Worm (Caenorhabditis elegans) whole organism, L3 larva: ENCODE data around the gene C14B4.2.

Experiments used
- R02D3.7 ChIP-seq: fragments of 150-350 bp; optimal IDR thresholded peaks from 2 replicates; lab custom pipeline; 2014; ENCODE audit warnings: missing biosample characterization, missing genetic modification characterization
- ZK546.5 ChIP-seq: sonication (generic microtip); optimal IDR thresholded peaks from 2 replicates; lab custom pipeline; 2017; ENCODE audit warnings: missing biosample characterization, missing genetic modification characterization
- ceh-16 ChIP-seq: sonication (generic microtip); optimal IDR thresholded peaks from 2 replicates; lab custom pipeline; 2017; ENCODE audit warnings: missing biosample characterization, missing genetic modification characterization
- daf-12 ChIP-seq: fragments of 150-350 bp; optimal IDR thresholded peaks from 2 replicates; lab custom pipeline; 2014; ENCODE audit warnings: missing biosample characterization, missing genetic modification reagents, missing genetic modification characterization
- egl-27 ChIP-seq: sonication (generic microtip); optimal IDR thresholded peaks from 4 replicates; lab custom pipeline; 2017; ENCODE audit warnings: missing biosample characterization, missing genetic modification reagents, missing genetic modification characterization
- egl-5 ChIP-seq: fragments of 150-350 bp; optimal IDR thresholded peaks from 2 replicates; lab custom pipeline; 2017; ENCODE audit warnings: missing biosample characterization, missing genetic modification reagents, missing genetic modification characterization, inconsistent platforms
- elt-1 ChIP-seq: fragments of 150-350 bp; optimal IDR thresholded peaks from 2 replicates; lab custom pipeline; 2014; ENCODE audit warnings: missing biosample characterization, missing genetic modification characterization
- elt-2 ChIP-seq: sonication (generic microtip); optimal IDR thresholded peaks from 2 replicates; lab custom pipeline; 2016; ENCODE audit warnings: missing genetic modification reagents, mild to moderate bottlenecking, missing genetic modification characterization, missing compliant biosample characterization
- elt-3 ChIP-seq, 3 experiments: fragments of 150-350 bp in 1 of 3; sonication (generic microtip) in 2 of 3; optimal IDR thresholded peaks; 2 replicates in 2 of 3; 4 replicates in 1 of 3; lab custom pipeline; 2014 to 2017; ENCODE audit warnings: missing biosample characterization in 3 of 3, missing genetic modification characterization in 3 of 3
- eor-1 ChIP-seq, 2 experiments: fragments of 150-350 bp; optimal IDR thresholded peaks; 2 replicates each; lab custom pipeline; 2014 to 2018; ENCODE audit warnings: missing biosample characterization in 2 of 2, missing genetic modification characterization in 2 of 2
- fkh-10 ChIP-seq: sonication (generic microtip); optimal IDR thresholded peaks from 2 replicates; lab custom pipeline; 2017; ENCODE audit warnings: missing biosample characterization, missing genetic modification reagents, missing genetic modification characterization
- fkh-2 ChIP-seq: fragments of 150-350 bp; optimal IDR thresholded peaks from 2 replicates; lab custom pipeline; 2014; ENCODE audit warnings: missing biosample characterization, missing genetic modification reagents, missing genetic modification characterization
- fos-1 ChIP-seq: fragments of 150-350 bp; optimal IDR thresholded peaks from 2 replicates; lab custom pipeline; 2014; ENCODE audit warnings: missing biosample characterization, missing genetic modification characterization
- hmg-11 ChIP-seq: sonication (generic microtip); optimal IDR thresholded peaks from 2 replicates; lab custom pipeline; 2016; ENCODE audit warnings: missing genetic modification characterization, missing compliant biosample characterization
- jun-1 ChIP-seq: fragments of 150-350 bp; optimal IDR thresholded peaks from 2 replicates; lab custom pipeline; 2014; ENCODE audit warnings: missing biosample characterization, missing genetic modification reagents, missing genetic modification characterization
- lin-15B ChIP-seq: fragments of 150-350 bp; optimal IDR thresholded peaks from 2 replicates; lab custom pipeline; 2014; ENCODE audit warnings: missing biosample characterization, missing genetic modification characterization
- lsy-12 ChIP-seq: sonication (generic microtip); optimal IDR thresholded peaks from 2 replicates; lab custom pipeline; 2016; ENCODE audit warnings: mild to moderate bottlenecking, missing genetic modification characterization, missing compliant biosample characterization
- mdl-1 ChIP-seq: fragments of 150-350 bp; optimal IDR thresholded peaks from 2 replicates; lab custom pipeline; 2014; ENCODE audit warnings: missing biosample characterization, missing genetic modification characterization
- mml-1 ChIP-seq: fragments of 150-350 bp; sonication (generic microtip); optimal IDR thresholded peaks from 3 replicates; lab custom pipeline; 2014; ENCODE audit warnings: missing biosample characterization, missing genetic modification characterization
- nfya-1 ChIP-seq: sonication (generic microtip); optimal IDR thresholded peaks from 2 replicates; lab custom pipeline; 2017; ENCODE audit warnings: missing genetic modification characterization, mild to moderate bottlenecking, missing compliant biosample characterization, antibody characterized with exemption, moderate library complexity; ENCODE audit not compliant: insufficient read depth
- nhr-11 ChIP-seq: fragments of 150-350 bp; optimal IDR thresholded peaks from 2 replicates; lab custom pipeline; 2014; ENCODE audit warnings: missing biosample characterization, missing genetic modification characterization
- nhr-237 ChIP-seq: fragments of 150-350 bp; optimal IDR thresholded peaks from 2 replicates; lab custom pipeline; 2014; ENCODE audit warnings: missing biosample characterization, missing genetic modification characterization
- nhr-25 ChIP-seq: sonication (generic microtip); optimal IDR thresholded peaks from 2 replicates; lab custom pipeline; 2017; ENCODE audit warnings: missing biosample characterization, missing genetic modification characterization
- nhr-28 ChIP-seq: fragments of 150-350 bp; optimal IDR thresholded peaks from 2 replicates; lab custom pipeline; 2014; ENCODE audit warnings: missing biosample characterization, missing genetic modification characterization
- nhr-67 ChIP-seq: fragments of 150-350 bp; optimal IDR thresholded peaks from 2 replicates; lab custom pipeline; 2014; ENCODE audit warnings: missing biosample characterization, missing genetic modification characterization
- nhr-76 ChIP-seq: fragments of 150-350 bp; sonication (generic microtip); optimal IDR thresholded peaks from 5 replicates; lab custom pipeline; 2014; ENCODE audit warnings: missing biosample characterization, missing genetic modification characterization
- nhr-77 ChIP-seq: fragments of 150-350 bp; optimal IDR thresholded peaks from 2 replicates; lab custom pipeline; 2014; ENCODE audit warnings: missing biosample characterization, missing genetic modification characterization
- pha-4 ChIP-seq: fragments of 150-350 bp; optimal IDR thresholded peaks from 2 replicates; lab custom pipeline; 2014; ENCODE audit warnings: missing biosample characterization, missing genetic modification reagents, missing genetic modification characterization
- pqm-1 ChIP-seq: fragments of 150-350 bp; optimal IDR thresholded peaks from 2 replicates; lab custom pipeline; 2017; ENCODE audit warnings: missing biosample characterization, missing genetic modification characterization, inconsistent platforms
- sea-2 ChIP-seq: fragments of 150-350 bp; sonication (generic microtip); optimal IDR thresholded peaks from 4 replicates; lab custom pipeline; 2014; ENCODE audit warnings: missing biosample characterization, missing genetic modification reagents, missing genetic modification characterization
- skn-1 ChIP-seq: fragments of 150-350 bp; optimal IDR thresholded peaks from 2 replicates; lab custom pipeline; 2014; ENCODE audit warnings: missing biosample characterization, missing genetic modification characterization
- snpc-4 ChIP-seq: fragments of 150-350 bp; optimal IDR thresholded peaks from 2 replicates; lab custom pipeline; 2014; ENCODE audit warnings: missing biosample characterization, missing genetic modification characterization
- tbx-2 ChIP-seq: sonication (generic microtip); optimal IDR thresholded peaks from 2 replicates; lab custom pipeline; 2016; ENCODE audit warnings: mild to moderate bottlenecking, missing genetic modification characterization, missing compliant biosample characterization
- unc-39 ChIP-seq: sonication (generic microtip); optimal IDR thresholded peaks from 4 replicates; lab custom pipeline; 2017; ENCODE audit warnings: missing biosample characterization, missing genetic modification characterization
- zag-1 ChIP-seq: fragments of 150-350 bp; optimal IDR thresholded peaks from 2 replicates; lab custom pipeline; 2014; ENCODE audit warnings: missing biosample characterization, missing genetic modification characterization
- ztf-11 ChIP-seq: fragments of 150-350 bp; optimal IDR thresholded peaks from 2 replicates; lab custom pipeline; 2014; ENCODE audit warnings: missing biosample characterization, missing genetic modification characterization
- ztf-4 ChIP-seq: fragments of 150-350 bp; optimal IDR thresholded peaks from 2 replicates; lab custom pipeline; 2014; ENCODE audit warnings: missing biosample characterization, missing genetic modification characterization

The C14B4.2 gene

ce11 chrV:19394750-19395149 is 32.3 kb upstream of the C14B4.2 start, which contains the start of gene C25F9.8:
Gene C25F9.8 (plus strand): TSS chrV:19395050.
- TF ChIP-seq R02D3.7 (tag; lab: Kevin White, UChicago) (no peak), eor-1 (tag; optimal IDR thresholded peaks at IDR 0.05; lab: Kevin White, UChicago) (no peak), fkh-2 (tag; lab: Kevin White, UChicago) (no peak), nhr-11 (tag; lab: Kevin White, UChicago) (no peak), nhr-28 (tag; lab: Kevin White, UChicago) (no peak), ceh-16 (tag; lab: Kevin White, UChicago) (no peak), tbx-2 (tag; lab: Kevin White, UChicago) (no peak), jun-1 (tag; lab: Kevin White, UChicago) (no peak), daf-12 (no peak), skn-1 (tag; lab: Kevin White, UChicago) (no peak)

ce11 chrV:19391242-19391641 is 28.8 kb upstream of the C14B4.2 start:
- TF ChIP-seq fkh-2 (tag; lab: Kevin White, UChicago) (no peak), lsy-12 (no peak), nhr-28 (tag; lab: Kevin White, UChicago) (no peak), R02D3.7 (tag; lab: Kevin White, UChicago) (no peak), nfya-1 (tag; lab: Kevin White, UChicago) (peak; percentile 33), pha-4 (no peak), fkh-10 (no peak), ZK546.5 (tag; lab: Kevin White, UChicago) (no peak), eor-1 (tag; optimal IDR thresholded peaks at IDR 0.05; lab: Kevin White, UChicago) (no peak), elt-1 (no peak), skn-1 (tag; lab: Kevin White, UChicago) (no peak), hmg-11 (tag; lab: Kevin White, UChicago) (peak; percentile 55), ztf-4 (tag; lab: Kevin White, UChicago) (no peak), elt-2 (tag; lab: Kevin White, UChicago) (no peak), fos-1 (tag; lab: Kevin White, UChicago) (no peak), nhr-25 (no peak), mdl-1 (no peak)

DNA sequence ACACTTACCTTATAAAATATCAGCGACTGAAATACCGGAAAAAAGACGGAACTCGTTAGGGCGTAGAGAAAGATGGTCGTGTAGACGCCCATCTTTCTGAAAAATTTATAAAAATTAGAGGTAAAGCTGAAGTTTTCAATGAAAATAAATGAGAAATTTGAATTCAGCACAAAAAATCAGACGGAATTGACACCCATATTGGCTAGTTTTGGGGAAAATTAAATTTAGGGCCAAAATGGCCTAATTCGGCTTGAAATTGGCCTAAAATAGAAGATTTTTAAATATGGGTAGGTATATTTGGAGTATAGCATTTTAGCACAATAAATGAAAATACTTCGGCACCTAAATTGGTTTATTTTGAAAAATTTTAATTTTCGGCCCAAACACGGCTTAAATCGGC is 27.6 kb upstream of the C14B4.2 start, which contains the start of gene slcr-46.2:
Gene slcr-46.2, minus strand, starts transcription at position 101 of the 400 bp plus-strand sequence.
- TF ChIP-seq elt-2 (tag; lab: Kevin White, UChicago) (no peak), egl-27 (no peak), ceh-16 (tag; lab: Kevin White, UChicago) (no peak), elt-3 (tag; optimal IDR thresholded peaks at IDR 0.05; lab: Kevin White, UChicago) (no peak), unc-39 (no peak), ztf-11 (no peak)
- TF ChIP-seq, all 47 proteins: peak for 0

ce11 chrV:19380968-19381367 is 18.5 kb upstream of the C14B4.2 start, which contains the start of gene srw-84:
Gene srw-84 (plus strand): TSS chrV:19381268.
- TF ChIP-seq elt-2 (tag; lab: Kevin White, UChicago) (no peak), mml-1 (tag; lab: Kevin White, UChicago) (no peak), mdl-1 (no peak), lin-15B (no peak), skn-1 (tag; lab: Kevin White, UChicago) (no peak), nhr-11 (tag; lab: Kevin White, UChicago) (no peak), nhr-77 (tag; lab: Kevin White, UChicago) (no peak), fos-1 (tag; lab: Kevin White, UChicago) (no peak), elt-1 (no peak), nhr-76 (tag; lab: Kevin White, UChicago) (no peak), pha-4 (no peak), fkh-10 (no peak), pqm-1 (tag; lab: Kevin White, UChicago) (no peak), nhr-25 (no peak), nhr-67 (tag; lab: Kevin White, UChicago) (no peak), snpc-4 (tag; lab: Kevin White, UChicago) (no peak), ztf-4 (tag; lab: Kevin White, UChicago) (no peak), nfya-1 (tag; lab: Kevin White, UChicago) (no peak)

DNA sequence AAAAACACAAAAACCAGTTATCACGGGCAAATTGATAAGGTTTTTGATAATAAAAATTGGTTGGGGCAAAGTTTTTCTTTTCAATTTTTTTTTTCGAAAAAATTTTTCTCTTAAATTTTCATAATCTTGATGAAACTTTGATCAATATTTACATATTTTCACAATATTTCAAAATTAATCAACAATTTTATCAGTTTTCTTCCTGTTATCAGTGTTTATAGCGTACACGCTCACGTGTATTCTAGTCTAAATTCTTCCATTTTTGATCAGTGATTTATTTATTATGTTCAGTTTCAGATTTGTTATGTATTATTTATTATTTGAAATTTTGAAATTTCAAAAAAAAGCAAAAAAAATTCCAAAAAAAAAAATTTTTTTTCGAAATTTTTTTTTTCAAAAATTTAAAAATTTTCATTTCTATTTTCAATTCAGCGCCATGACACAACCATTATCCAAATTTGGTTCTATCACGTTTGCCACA is 14.6 kb upstream of the C14B4.2 start, which contains the start of gene nceh-1:
Gene nceh-1, plus strand, starts transcription at position 431 of the 481 bp plus-strand sequence.
- TF ChIP-seq ceh-16 (tag; lab: Kevin White, UChicago) (no peak), zag-1 (no peak), egl-5 (no peak), pha-4 (peak; percentile 85), elt-2 (tag; lab: Kevin White, UChicago) (peak; percentile 85), nhr-237 (tag; lab: Kevin White, UChicago) (no peak), pqm-1 (tag; lab: Kevin White, UChicago) (peak; percentile 21), sea-2 (GFP tag; lab: Kevin White, UChicago) (no peak)
